Fruit fly (Drosophila melanogaster): ENCODE measurements around the gene CG14693.

Gene CG14693

DNA sequence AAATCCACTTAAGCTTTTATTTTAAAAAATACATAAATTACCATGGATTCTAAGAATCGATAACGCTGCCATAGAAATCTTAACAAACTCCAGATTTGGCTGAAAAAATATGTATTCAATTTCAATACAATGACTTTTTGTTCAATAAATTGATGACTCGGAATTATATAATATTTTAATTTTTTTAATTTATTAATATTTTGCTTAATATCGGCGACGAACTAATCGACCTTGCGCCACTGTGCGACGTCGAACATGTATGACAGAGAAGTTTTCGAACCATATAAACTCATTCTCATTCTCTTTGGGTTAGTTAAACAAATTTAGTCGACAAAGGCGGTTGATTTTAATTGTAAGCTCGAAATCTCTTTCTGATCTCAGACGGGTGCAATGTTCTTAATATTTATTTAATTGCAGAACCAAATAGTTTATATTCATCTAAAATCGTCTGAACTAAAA lies 34.7 kb upstream of the CG14693 start, which contains the start of gene CG42394 (continued):
- TF ChIP-seq Meics (GFP tag; optimal IDR thresholded peaks at IDR 0.05) (peak; percentile 97), CG8924 (tag; optimal IDR thresholded peaks at IDR 0.05) (peak; percentile 97), Hr3 (GFP tag; optimal IDR thresholded peaks at IDR 0.05) (peak; percentile 87), CG12942 (GFP tag; optimal IDR thresholded peaks at IDR 0.05) (peak; percentile 87), CG17359 (tag; optimal IDR thresholded peaks at IDR 0.05) (peak; percentile 96), CG16815 (GFP tag; optimal IDR thresholded peaks at IDR 0.05) (peak; percentile 89), Aef1 (GFP tag; IDR thresholded peaks at IDR 0.05) (peak; percentile 90), CG1024 (GFP tag; IDR thresholded peaks at IDR 0.05) (peak; percentile 90), Atf6 (GFP tag; IDR thresholded peaks at IDR 0.05) (peak; percentile 96), CG2889 (GFP tag; IDR thresholded peaks at IDR 0.05) (peak; percentile 88), CG10543 (GFP tag; optimal IDR thresholded peaks at IDR 0.05) (peak; percentile 85), Hmr (GFP tag; optimal IDR thresholded peaks at IDR 0.05) (peak; percentile 96), ap (GFP tag; IDR thresholded peaks at IDR 0.05) (peak; percentile 88), sens-2 (GFP tag; IDR thresholded peaks at IDR 0.05) (peak; percentile 90), ftz-f1 (GFP tag; optimal IDR thresholded peaks at IDR 0.05) (no peak), dimm (GFP tag; IDR thresholded peaks at IDR 0.05) (peak; percentile 72; the same call in 1 of the 2 replicates), ems (GFP tag; optimal IDR thresholded peaks at IDR 0.05) (peak; percentile 89), rib (GFP tag; IDR thresholded peaks at IDR 0.05) (peak; percentile 90), pfk (GFP tag; optimal IDR thresholded peaks at IDR 0.05) (peak; percentile 30), mld (GFP tag; IDR thresholded peaks at IDR 0.05; ENCODE audit: partially characterized antibody) (no peak), CG6689 (GFP tag; IDR thresholded peaks at IDR 0.05) (peak; percentile 93), dati (GFP tag; IDR thresholded peaks at IDR 0.05) (peak; percentile 85; the same call in 1 of the 2 replicates), sisA (GFP tag; IDR thresholded peaks at IDR 0.05) (peak; percentile 89), slbo (GFP tag; IDR thresholded peaks at IDR 0.05) (peak; percentile 89), CG18011 (GFP tag; optimal IDR thresholded peaks at IDR 0.05) (no peak), hkb (optimal IDR thresholded peaks at IDR 0.05) (no peak), hkb (GFP tag; IDR thresholded peaks at IDR 0.05) (peak; percentile 97), hb (GFP tag; IDR thresholded peaks at IDR 0.05; ENCODE audit: partially characterized antibody) (no peak), ttk (GFP tag; IDR thresholded peaks at IDR 0.05) (peak; percentile 88), br (optimal IDR thresholded peaks at IDR 0.05) (no peak), CG9609 (GFP tag; optimal IDR thresholded peaks at IDR 0.05) (peak; percentile 41), wdn (GFP tag; IDR thresholded peaks at IDR 0.05) (peak; percentile 85), CG2129 (GFP tag; IDR thresholded peaks at IDR 0.05; ENCODE audit: partially characterized antibody) (no peak), row (GFP tag; IDR thresholded peaks at IDR 0.05) (peak; percentile 94), Fer3 (tag; optimal IDR thresholded peaks at IDR 0.05) (peak; percentile 95), CG16779 (GFP tag; IDR thresholded peaks at IDR 0.05) (peak; percentile 83), Sry-β (GFP tag; optimal IDR thresholded peaks at IDR 0.05) (peak; percentile 68), CG1792 (GFP tag; optimal IDR thresholded peaks at IDR 0.05) (peak; percentile 47), jing (GFP tag; optimal IDR thresholded peaks at IDR 0.05) (peak; percentile 73), B-H2 (GFP tag; optimal IDR thresholded peaks at IDR 0.05) (no peak), CG11085 (GFP tag; IDR thresholded peaks at IDR 0.05) (peak; percentile 74), CG12155 (GFP tag; optimal IDR thresholded peaks at IDR 0.05) (peak; percentile 86), CG13296 (GFP tag; optimal IDR thresholded peaks at IDR 0.05) (peak; percentile 94), salm (tag; optimal IDR thresholded peaks at IDR 0.05) (peak; percentile 83), peb (GFP tag; IDR thresholded peaks at IDR 0.05) (peak; percentile 78), gfzf (GFP tag; optimal IDR thresholded peaks at IDR 0.05) (no peak), Ada2b (GFP tag; IDR thresholded peaks at IDR 0.05) (peak; percentile 95), repo (GFP tag; optimal IDR thresholded peaks at IDR 0.05) (peak; percentile 39), shn (GFP tag; optimal IDR thresholded peaks at IDR 0.05) (peak; percentile 46), CG9797 (GFP tag; optimal IDR thresholded peaks at IDR 0.05) (peak; percentile 25), fru (optimal IDR thresholded peaks at IDR 0.05) (no peak), Blimp-1 (GFP tag; optimal IDR thresholded peaks at IDR 0.05) (peak; percentile 96), fd64A (GFP tag; optimal IDR thresholded peaks at IDR 0.05) (peak; percentile 47)
